Worm (Caenorhabditis elegans): Measurements from ENCODE around the gene Y116F11A.3.

Gene Y116F11A.3

DNA sequence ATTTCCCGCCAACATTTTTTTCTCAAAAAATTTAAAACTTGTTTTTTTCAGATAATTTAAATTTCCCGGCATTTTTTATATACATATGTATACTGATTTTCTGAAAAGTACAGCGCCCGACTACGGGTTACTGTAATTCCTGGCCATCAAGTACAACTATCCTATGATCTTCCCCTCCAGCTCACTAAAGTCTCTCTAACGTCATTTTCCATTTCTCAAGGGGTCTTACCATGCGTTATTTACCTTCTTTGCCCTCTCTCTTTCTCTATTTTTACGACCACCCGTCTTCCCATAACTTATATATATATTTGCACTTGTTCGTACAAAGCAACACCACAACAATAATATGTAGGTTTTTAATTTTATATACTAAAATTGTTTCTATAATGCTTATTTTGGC lies 27.4 kb downstream of the Y116F11A.3 start, which contains the start of gene W04E12.9:
Gene W04E12.9, plus strand, starts transcription at position 301 of the 400 bp plus-strand sequence.
- TF ChIP-seq T20F7.1 (GFP tag; optimal IDR thresholded peaks at IDR 0.05), result no peak
- TF ChIP-seq nhr-102 (tag; optimal IDR thresholded peaks at IDR 0.05), result no peak
- TF ChIP-seq nhr-10 (tag; optimal IDR thresholded peaks at IDR 0.05), result no peak
- no peak for TF ChIP-seq skn-1 (tag; optimal IDR thresholded peaks at IDR 0.05)
- no peak for TF ChIP-seq duxl-1 (tag; optimal IDR thresholded peaks at IDR 0.05; ENCODE audit: poor library complexity)
- no peak for TF ChIP-seq nhr-28 (tag; optimal IDR thresholded peaks at IDR 0.05)
- TF ChIP-seq cey-2 (tag; optimal IDR thresholded peaks at IDR 0.05; ENCODE audit: borderline replicate concordance, insufficient read depth), result no peak
- no peak for TF ChIP-seq nhr-25 (tag; optimal IDR thresholded peaks at IDR 0.05; ENCODE audit: borderline replicate concordance, insufficient read depth)
- TF ChIP-seq lin-15B (tag; optimal IDR thresholded peaks at IDR 0.05), result no peak
- TF ChIP-seq aha-1 (tag), result no peak
- TF ChIP-seq dmd-8 (GFP tag; IDR thresholded peaks at IDR 0.05), result no peak
- TF ChIP-seq mdl-1 (tag; optimal IDR thresholded peaks at IDR 0.05), result no peak

DNA sequence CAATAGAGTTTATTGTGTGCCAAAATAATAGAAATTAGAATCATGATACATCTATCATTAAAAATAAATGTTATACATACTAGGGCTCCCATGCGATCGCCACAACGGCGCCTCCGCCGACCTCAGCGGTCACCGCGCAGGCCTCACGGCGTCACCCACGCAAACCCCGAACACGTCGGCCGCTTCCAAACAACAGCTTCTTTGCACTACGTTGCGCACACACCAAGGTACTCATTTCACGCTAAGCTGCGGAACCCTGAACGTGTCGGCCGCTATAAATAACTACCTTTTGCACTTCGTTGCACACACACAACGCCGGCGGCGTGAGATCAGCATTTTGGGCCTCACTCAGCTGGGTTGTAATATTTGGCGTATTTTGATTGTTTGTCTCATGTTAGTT lies 30.5 kb downstream of the Y116F11A.3 start:
- no peak for TF ChIP-seq Y75B8A.6 (GFP tag; IDR thresholded peaks at IDR 0.05)
- TF ChIP-seq rbr-2 (tag; optimal IDR thresholded peaks at IDR 0.05), result no peak
- TF ChIP-seq zip-2 (tag; optimal IDR thresholded peaks at IDR 0.05), result no peak
- TF ChIP-seq mdl-1 (tag; optimal IDR thresholded peaks at IDR 0.05), result no peak
- TF ChIP-seq lin-38 (GFP tag; IDR thresholded peaks at IDR 0.05), result no peak
- TF ChIP-seq set-16 (GFP tag; IDR thresholded peaks at IDR 0.05), result peak; percentile 77
- TF ChIP-seq nhr-77 (tag; optimal IDR thresholded peaks at IDR 0.05), result no peak
- TF ChIP-seq nhr-28 (tag; optimal IDR thresholded peaks at IDR 0.05), result no peak
- TF ChIP-seq aha-1 (tag), result peak; percentile 77
- TF ChIP-seq ceh-44 (GFP tag; IDR thresholded peaks at IDR 0.05), result no peak
- TF ChIP-seq D1046.2 (GFP tag; IDR thresholded peaks at IDR 0.05), result no peak
- TF ChIP-seq gei-8 (GFP tag; optimal IDR thresholded peaks at IDR 0.05), result no peak
- no peak for TF ChIP-seq ztf-11 (tag; optimal IDR thresholded peaks at IDR 0.05)
- no peak for TF ChIP-seq nhr-76 (tag; optimal IDR thresholded peaks at IDR 0.05)
- no peak for TF ChIP-seq nhr-42 (GFP tag; IDR thresholded peaks at IDR 0.05)
- no peak for TF ChIP-seq duxl-1 (tag; optimal IDR thresholded peaks at IDR 0.05; ENCODE audit: poor library complexity)
- TF ChIP-seq tag-97 (GFP tag; IDR thresholded peaks at IDR 0.05), result no peak

DNA sequence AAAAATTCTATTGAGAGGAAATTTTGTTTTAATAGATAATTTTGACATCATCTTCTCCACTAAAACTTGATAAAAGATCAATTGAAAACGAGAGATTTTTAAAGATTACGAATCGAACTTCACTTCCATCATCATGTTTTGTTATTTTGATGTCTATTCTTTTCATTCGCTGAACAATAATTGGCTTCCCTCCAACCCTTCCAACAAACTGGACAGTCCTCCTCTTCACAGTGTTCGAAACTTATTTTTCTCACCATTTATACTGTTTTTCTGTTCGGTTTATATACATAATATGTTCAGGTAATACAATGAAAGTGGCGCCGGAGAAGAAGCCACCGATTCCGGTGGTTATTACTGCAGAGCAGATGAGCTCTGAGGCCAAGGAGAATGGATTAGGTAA lies 31.9 kb downstream of the Y116F11A.3 start, which contains the start of gene M162.5:
Gene M162.5, plus strand, starts transcription at position 301 of the 400 bp plus-strand sequence.
- no peak for TF ChIP-seq nhr-48 (tag; optimal IDR thresholded peaks at IDR 0.05)
- peak; percentile 42 for TF ChIP-seq aha-1 (tag)

DNA sequence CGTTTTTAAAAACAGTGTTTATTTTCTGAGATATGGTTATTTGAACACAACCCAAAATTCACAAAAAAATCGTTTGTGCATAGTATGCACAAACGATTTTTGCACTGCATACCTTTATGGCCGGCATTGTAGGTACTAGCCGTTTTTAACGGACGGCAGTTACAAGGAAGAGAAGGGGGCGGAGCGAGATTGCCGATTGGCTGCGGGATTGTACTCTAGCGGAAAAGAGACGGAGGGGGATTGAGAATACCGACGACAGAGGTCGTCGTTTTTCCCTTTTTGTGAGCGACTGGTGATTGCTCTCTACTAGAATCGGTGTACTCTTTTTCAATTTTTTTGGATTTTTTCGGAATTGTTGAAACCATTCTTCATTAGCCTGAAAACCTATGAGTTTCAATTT lies 38.9 kb downstream of the Y116F11A.3 start:
- TF ChIP-seq duxl-1 (tag; optimal IDR thresholded peaks at IDR 0.05; ENCODE audit: poor library complexity) (peak; percentile 54), nhr-102 (tag; optimal IDR thresholded peaks at IDR 0.05) (no peak)

DNA sequence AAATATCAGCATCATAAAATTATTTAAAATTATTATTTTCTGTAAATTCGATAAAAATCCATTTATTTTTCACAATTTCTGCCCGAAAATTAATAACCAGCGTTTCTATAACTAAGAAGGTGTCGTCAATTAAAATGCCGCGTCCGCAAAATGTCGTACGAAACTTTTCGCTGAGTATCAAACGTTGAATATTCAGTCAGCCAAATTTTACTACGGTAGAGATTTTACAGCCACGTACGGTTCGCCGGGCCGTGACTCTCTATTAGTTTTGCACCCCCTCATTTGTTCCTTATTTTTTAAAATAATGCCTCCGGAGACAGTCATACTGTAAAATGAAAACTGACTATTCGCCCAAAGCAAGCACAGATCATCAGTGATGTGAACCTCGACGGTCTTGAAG lies 42.0 kb downstream of the Y116F11A.3 start:
- TF ChIP-seq unc-130 (GFP tag; optimal IDR thresholded peaks at IDR 0.05), result peak; percentile 49

DNA sequence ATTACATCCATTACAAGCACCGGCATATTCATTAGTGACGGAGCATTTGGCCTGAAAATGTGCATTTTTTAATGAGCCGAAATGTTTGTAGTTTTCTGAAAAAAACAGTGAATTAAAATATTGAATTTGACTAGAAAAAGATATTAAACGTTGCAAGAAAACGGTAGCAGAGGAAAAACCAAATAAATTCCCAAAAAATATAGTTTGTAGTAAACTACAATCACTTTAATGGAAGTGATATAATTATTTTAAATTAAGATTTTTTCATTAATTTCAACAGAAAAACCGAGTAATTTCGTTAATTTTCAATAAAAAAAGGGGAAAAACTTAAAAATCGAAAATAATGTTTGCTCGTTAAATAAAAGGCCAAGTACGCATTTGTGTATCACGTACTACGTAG lies 42.8 kb downstream of the Y116F11A.3 start, which contains the start of gene M162.15:
Gene M162.15, minus strand, starts transcription at position 101 of the 400 bp plus-strand sequence.
- TF ChIP-seq pqm-1 (tag; optimal IDR thresholded peaks at IDR 0.05) (no peak), mes-2 (tag; optimal IDR thresholded peaks at IDR 0.05; ENCODE audit: poor library complexity, severe bottlenecking) (no peak), nhr-25 (tag; optimal IDR thresholded peaks at IDR 0.05; ENCODE audit: borderline replicate concordance, insufficient read depth) (no peak), lsy-2 (tag; optimal IDR thresholded peaks at IDR 0.05) (no peak), madf-5 (GFP tag; IDR thresholded peaks at IDR 0.05) (no peak), pha-4 (GFP tag; IDR thresholded peaks at IDR 0.05) (no peak), pha-4 (tag; optimal IDR thresholded peaks at IDR 0.05) (no peak), php-3 (GFP tag; IDR thresholded peaks at IDR 0.05) (no peak), vab-7 (GFP tag; IDR thresholded peaks at IDR 0.05) (no peak), egl-27 (tag; optimal IDR thresholded peaks at IDR 0.05) (no peak), lin-15B (tag; optimal IDR thresholded peaks at IDR 0.05) (no peak), aly-2 (tag; optimal IDR thresholded peaks at IDR 0.05) (no peak)

Measured in whole organism, L4 larva.